Fruit fly (Drosophila melanogaster) whole organism, embryonic: ENCODE measurements around the gene CG34267.

ENCODE experiments used
- Adf1 ChIP-seq: fragments of 200-800 bp; sonication (Bioruptor generic); IDR thresholded peaks from 2 replicates; pipeline ENCODE4 v1.3.6; 2022; ENCODE audit warnings: missing biosample characterization, missing genetic modification characterization
- CG10543 ChIP-seq: fragments of 200-800 bp; sonication (Bioruptor generic); optimal IDR thresholded peaks from 3 replicates; lab custom pipeline; 2017; ENCODE audit warnings: missing biosample characterization, mild to moderate bottlenecking, missing genetic modification characterization, moderate library complexity
- CG10654 ChIP-seq: fragments of 200-800 bp; sonication (Bioruptor generic); optimal IDR thresholded peaks from 2 replicates; lab custom pipeline; 2016; ENCODE audit warnings: missing biosample characterization, missing genetic modification characterization
- CG10979 ChIP-seq: fragments of 200-800 bp; sonication (Bioruptor generic); optimal IDR thresholded peaks from 2 replicates; lab custom pipeline; 2018; ENCODE audit warnings: missing biosample characterization, mild to moderate bottlenecking, missing genetic modification characterization, moderate library complexity
- CG11723 ChIP-seq: fragments of 200-800 bp; sonication (Bioruptor generic); optimal IDR thresholded peaks from 2 replicates; lab custom pipeline; 2017; ENCODE audit warnings: missing biosample characterization, mild to moderate bottlenecking, missing genetic modification characterization
- CG13123 ChIP-seq: fragments of 200-800 bp; sonication (Bioruptor generic); optimal IDR thresholded peaks from 2 replicates; lab custom pipeline; 2016; ENCODE audit warnings: missing biosample characterization, missing genetic modification characterization
- CG14441 ChIP-seq: fragments of 200-800 bp; sonication (Bioruptor generic); IDR thresholded peaks from 2 replicates; pipeline ENCODE4 v1.3.6; 2022; ENCODE audit warnings: missing biosample characterization, missing genetic modification characterization
- CG14860 ChIP-seq: fragments of 200-800 bp; sonication (Bioruptor generic); IDR thresholded peaks from 3 replicates; pipeline ENCODE4 v1.3.6; 2022; ENCODE audit warnings: missing biosample characterization, missing genetic modification characterization; ENCODE audit not compliant: partially characterized antibody
- CG15011 ChIP-seq: fragments of 200-800 bp; sonication (Bioruptor generic); optimal IDR thresholded peaks from 3 replicates; lab custom pipeline; 2018; ENCODE audit warnings: missing biosample characterization, mild to moderate bottlenecking, missing genetic modification characterization
- CG15269 ChIP-seq: fragments of 200-800 bp; sonication (Bioruptor generic); optimal IDR thresholded peaks from 2 replicates; lab custom pipeline; 2018; ENCODE audit warnings: missing biosample characterization, mild to moderate bottlenecking, missing genetic modification characterization, moderate library complexity
- CG1602 ChIP-seq: fragments of 200-800 bp; sonication (Bioruptor generic); optimal IDR thresholded peaks from 3 replicates; lab custom pipeline; 2016; ENCODE audit warnings: missing biosample characterization, missing genetic modification characterization
- CG16813 ChIP-seq: fragments of 200-800 bp; sonication (Bioruptor generic); IDR thresholded peaks from 3 replicates; pipeline ENCODE4 v1.3.6; 2022; ENCODE audit warnings: missing biosample characterization, missing genetic modification characterization; ENCODE audit not compliant: partially characterized antibody
- CG18619 ChIP-seq: fragments of 200-800 bp; sonication (Bioruptor generic); optimal IDR thresholded peaks from 3 replicates; lab custom pipeline; 2017; ENCODE audit warnings: missing biosample characterization, mild to moderate bottlenecking, missing genetic modification characterization
- CG2120 ChIP-seq: fragments of 200-800 bp; sonication (Bioruptor generic); optimal IDR thresholded peaks from 3 replicates; lab custom pipeline; 2016; ENCODE audit warnings: missing biosample characterization, missing genetic modification characterization
- CG2129 ChIP-seq: fragments of 200-800 bp; sonication (Bioruptor generic); IDR thresholded peaks from 2 replicates; pipeline ENCODE4 v1.3.6; 2022; ENCODE audit warnings: missing biosample characterization, missing genetic modification characterization; ENCODE audit not compliant: partially characterized antibody
- CG2202 ChIP-seq: fragments of 200-800 bp; sonication (Bioruptor generic); optimal IDR thresholded peaks from 2 replicates; lab custom pipeline; 2018; ENCODE audit warnings: missing biosample characterization, mild to moderate bottlenecking, missing genetic modification characterization
- CG3163 ChIP-seq: fragments of 200-800 bp; sonication (Bioruptor generic); optimal IDR thresholded peaks from 3 replicates; lab custom pipeline; 2016; ENCODE audit warnings: missing biosample characterization, missing genetic modification characterization
- CG32532 ChIP-seq: fragments of 200-800 bp; sonication (Bioruptor generic); IDR thresholded peaks from 2 replicates; pipeline ENCODE4 v1.3.6; 2022; ENCODE audit warnings: missing biosample characterization, missing genetic modification characterization
- CG3847 ChIP-seq: fragments of 200-800 bp; sonication (Bioruptor generic); IDR thresholded peaks from 2 replicates; pipeline ENCODE4 v1.3.6; 2022; ENCODE audit warnings: missing biosample characterization, missing genetic modification characterization
- CG4730 ChIP-seq: fragments of 200-800 bp; sonication (Bioruptor generic); IDR thresholded peaks from 2 replicates; pipeline ENCODE4 v1.3.6; 2022; ENCODE audit warnings: missing biosample characterization, missing genetic modification characterization
- CG5953 ChIP-seq: fragments of 200-800 bp; sonication (Bioruptor generic); IDR thresholded peaks from 2 replicates; pipeline ENCODE4 v1.3.6; 2022; ENCODE audit warnings: missing biosample characterization, missing genetic modification characterization
- CG6654 ChIP-seq: fragments of 200-800 bp; sonication (Bioruptor generic); optimal IDR thresholded peaks from 2 replicates; lab custom pipeline; 2017; ENCODE audit warnings: missing biosample characterization, mild to moderate bottlenecking, missing genetic modification characterization
- CG6683 ChIP-seq: fragments of 200-800 bp; sonication (Bioruptor generic); optimal IDR thresholded peaks from 2 replicates; lab custom pipeline; 2017; ENCODE audit warnings: missing biosample characterization, mild to moderate bottlenecking, missing genetic modification characterization, missing genetic modification reagents
- CG7745 ChIP-seq: fragments of 200-800 bp; sonication (Bioruptor generic); optimal IDR thresholded peaks from 2 replicates; lab custom pipeline; 2018; ENCODE audit warnings: missing biosample characterization, mild to moderate bottlenecking, missing genetic modification characterization, moderate library complexity
- CG7963 ChIP-seq: fragments of 200-800 bp; sonication (Bioruptor generic); IDR thresholded peaks from 3 replicates; pipeline ENCODE4 v1.3.6; 2022; ENCODE audit warnings: missing biosample characterization, missing genetic modification characterization; ENCODE audit not compliant: partially characterized antibody
- CG8388 ChIP-seq: fragments of 200-800 bp; sonication (Bioruptor generic); optimal IDR thresholded peaks from 2 replicates; lab custom pipeline; 2019; ENCODE audit warnings: missing biosample characterization, mild to moderate bottlenecking, missing genetic modification characterization, moderate library complexity
- CG8924 ChIP-seq: fragments of 200-800 bp; optimal IDR thresholded peaks from 3 replicates; lab custom pipeline; 2019; ENCODE audit warnings: missing biosample characterization, mild to moderate bottlenecking, missing genetic modification characterization, moderate library complexity
- CG9727 ChIP-seq: fragments of 200-800 bp; sonication (Bioruptor generic); optimal IDR thresholded peaks from 3 replicates; lab custom pipeline; 2017; ENCODE audit warnings: missing biosample characterization, mild to moderate bottlenecking, missing genetic modification characterization
- Deaf1 ChIP-seq: fragments of 200-800 bp; optimal IDR thresholded peaks from 3 replicates; lab custom pipeline; 2019; ENCODE audit warnings: missing biosample characterization, mild to moderate bottlenecking, missing genetic modification characterization, moderate library complexity
- Eip74EF ChIP-seq, 2 experiments: fragments of 200-800 bp in 1 of 2; fragments of >200 bp in 1 of 2; sonication (Bioruptor generic) in 1 of 2; optimal IDR thresholded peaks; 2 replicates each; lab custom pipeline; 2017 to 2019; ENCODE audit warnings: missing biosample characterization in 2 of 2, missing genetic modification characterization in 2 of 2, mild to moderate bottlenecking in 1 of 2, moderate library complexity in 1 of 2
- Fer1 ChIP-seq: fragments of 200-800 bp; sonication (Bioruptor generic); optimal IDR thresholded peaks from 2 replicates; lab custom pipeline; 2017; ENCODE audit warnings: missing biosample characterization, mild to moderate bottlenecking, missing genetic modification characterization
- Gug ChIP-seq: fragments of 200-800 bp; sonication (Bioruptor generic); IDR thresholded peaks from 4 replicates; pipeline ENCODE4 v1.3.6; 2022; ENCODE audit warnings: missing biosample characterization, missing genetic modification characterization
- Meics ChIP-seq: fragments of 200-800 bp; sonication (Bioruptor generic); optimal IDR thresholded peaks from 2 replicates; lab custom pipeline; 2017; ENCODE audit warnings: missing biosample characterization, mild to moderate bottlenecking, missing genetic modification characterization
- Poxn ChIP-seq: fragments of 200-800 bp; sonication (Bioruptor generic); IDR thresholded peaks from 2 replicates; pipeline ENCODE4 v1.3.6; 2022; ENCODE audit warnings: missing biosample characterization, missing genetic modification characterization
- Ravus ChIP-seq: fragments of 200-800 bp; sonication (Bioruptor generic); IDR thresholded peaks from 2 replicates; pipeline ENCODE4 v1.3.6; 2022; ENCODE audit warnings: missing biosample characterization, missing genetic modification characterization
- cg ChIP-seq: fragments of 200-800 bp; sonication (Bioruptor generic); optimal IDR thresholded peaks from 3 replicates; lab custom pipeline; 2019; ENCODE audit warnings: missing biosample characterization, mild to moderate bottlenecking, missing genetic modification characterization, moderate library complexity
- chm ChIP-seq: fragments of 200-800 bp; sonication (Bioruptor generic); IDR thresholded peaks from 2 replicates; pipeline ENCODE4 v1.3.6; 2022; ENCODE audit warnings: missing biosample characterization, missing genetic modification characterization
- ci ChIP-seq: fragments of 200-800 bp; sonication (Bioruptor generic); IDR thresholded peaks from 3 replicates; pipeline ENCODE4 v1.3.6; 2022; ENCODE audit warnings: missing biosample characterization, missing genetic modification characterization
- crol ChIP-seq: fragments of 200-800 bp; sonication (Bioruptor generic); IDR thresholded peaks from 2 replicates; pipeline ENCODE4 v1.3.6; 2022; ENCODE audit warnings: missing biosample characterization, missing genetic modification characterization
- dmrt99B ChIP-seq: fragments of 200-800 bp; sonication (Bioruptor generic); optimal IDR thresholded peaks from 2 replicates; lab custom pipeline; 2018; ENCODE audit warnings: missing biosample characterization, mild to moderate bottlenecking, missing genetic modification characterization, moderate library complexity
- en ChIP-seq: fragments of 200-800 bp; sonication (Bioruptor generic); optimal IDR thresholded peaks from 2 replicates; lab custom pipeline; 2016; ENCODE audit warnings: missing biosample characterization, missing genetic modification characterization
- ftz-f1 ChIP-seq: fragments of 200-800 bp; sonication (Bioruptor generic); optimal IDR thresholded peaks from 2 replicates; lab custom pipeline; 2016; ENCODE audit warnings: missing biosample characterization, missing genetic modification characterization
- hb ChIP-seq: fragments of 200-800 bp; sonication (Bioruptor generic); IDR thresholded peaks from 3 replicates; pipeline ENCODE4 v1.3.6; 2022; ENCODE audit warnings: missing biosample characterization, missing genetic modification characterization; ENCODE audit not compliant: partially characterized antibody
- her ChIP-seq: fragments of 200-800 bp; sonication (Bioruptor generic); optimal IDR thresholded peaks from 2 replicates; lab custom pipeline; 2016; ENCODE audit warnings: missing biosample characterization, missing genetic modification characterization
- ind ChIP-seq: fragments of 200-800 bp; sonication (Bioruptor generic); optimal IDR thresholded peaks from 3 replicates; lab custom pipeline; 2016; ENCODE audit warnings: missing biosample characterization, missing genetic modification characterization
- kah ChIP-seq: fragments of 200-800 bp; sonication (Bioruptor generic); optimal IDR thresholded peaks from 2 replicates; lab custom pipeline; 2018; ENCODE audit warnings: missing biosample characterization, mild to moderate bottlenecking, missing genetic modification characterization
- kni ChIP-seq: fragments of 200-800 bp; sonication (Bioruptor generic); optimal IDR thresholded peaks from 3 replicates; lab custom pipeline; 2017; ENCODE audit warnings: mild to moderate bottlenecking, missing biosample characterization, missing genetic modification reagents, missing genetic modification characterization
- lilli ChIP-seq: fragments of 200-800 bp; sonication (Bioruptor generic); optimal IDR thresholded peaks from 3 replicates; lab custom pipeline; 2016; ENCODE audit warnings: missing biosample characterization, missing genetic modification characterization
- pita ChIP-seq: fragments of 200-800 bp; sonication (Bioruptor generic); optimal IDR thresholded peaks from 2 replicates; lab custom pipeline; 2017; ENCODE audit warnings: missing biosample characterization, mild to moderate bottlenecking, missing genetic modification characterization
- vvl ChIP-seq: fragments of 200-800 bp; sonication (Bioruptor generic); IDR thresholded peaks from 2 replicates; pipeline ENCODE4 v1.3.6; 2022; ENCODE audit warnings: missing biosample characterization, missing genetic modification characterization
- wor ChIP-seq: fragments of 200-800 bp; sonication (Bioruptor generic); IDR thresholded peaks from 2 replicates; pipeline ENCODE4 v1.3.6; 2022; ENCODE audit warnings: missing biosample characterization, missing genetic modification characterization

Gene CG34267

DNA sequence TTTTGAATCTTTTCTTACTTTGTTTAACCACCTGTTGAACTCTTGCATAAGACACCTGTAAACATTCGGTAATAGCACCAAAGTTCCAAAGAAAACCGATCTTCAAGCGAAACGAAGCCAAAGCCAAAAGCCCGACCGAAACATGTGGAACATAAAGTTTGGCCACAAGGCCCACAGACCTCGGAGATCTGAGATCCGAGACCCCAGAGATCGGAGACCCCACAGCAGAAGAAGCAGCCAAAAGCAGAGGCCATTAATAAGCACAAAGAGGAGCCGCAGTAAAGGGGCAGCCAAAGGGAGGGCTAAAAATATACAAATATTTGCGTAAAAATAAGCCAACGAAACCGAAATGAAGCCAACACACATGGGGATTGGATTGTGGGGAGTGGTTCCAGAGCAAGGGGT lies 10.6 kb upstream of the CG34267 start (continued):
- TF ChIP-seq Deaf1 (tag; lab: Kevin White, UChicago) (peak; percentile 76), dmrt99B (peak; percentile 40), CG2129 (GFP tag; lab: Robert Waterston, UW) (no peak), CG10654 (GFP tag; lab: Kevin White, UChicago) (no peak), CG15011 (GFP tag; lab: Kevin White, UChicago) (no peak), Adf1 (GFP tag; lab: Robert Waterston, UW) (no peak), CG2120 (no peak), CG4730 (no peak), CG9727 (no peak), Gug (GFP tag; lab: Robert Waterston, UW) (no peak), wor (no peak), CG16813 (GFP tag; lab: Robert Waterston, UW) (no peak), CG15269 (tag; lab: Kevin White, UChicago) (peak; percentile 43), CG7963 (no peak), cg (no peak), Poxn (GFP tag; lab: Robert Waterston, UW) (no peak), CG18619 (GFP tag; lab: Kevin White, UChicago) (no peak), CG7745 (tag; lab: Kevin White, UChicago) (no peak), CG6683 (GFP tag; lab: Kevin White, UChicago) (no peak), Eip74EF (GFP tag; optimal IDR thresholded peaks at IDR 0.05; lab: Kevin White, UChicago) (no peak), lilli (GFP tag; lab: Kevin White, UChicago) (no peak), CG8924 (tag; lab: Kevin White, UChicago) (no peak), ftz-f1 (GFP tag; lab: Kevin White, UChicago) (peak; percentile 24), her (GFP tag; lab: Kevin White, UChicago) (no peak), hb (GFP tag; lab: Robert Waterston, UW) (no peak), Ravus (no peak), Fer1 (GFP tag; lab: Kevin White, UChicago) (peak; percentile 29), crol (peak; percentile 47), CG14441 (GFP tag; lab: Robert Waterston, UW) (no peak), CG10979 (tag; lab: Kevin White, UChicago) (no peak), kah (GFP tag; lab: Kevin White, UChicago) (peak; percentile 72), ind (GFP tag; lab: Kevin White, UChicago) (no peak), chm (peak; percentile 45; the same call in 1 of the 2 replicates), en (GFP tag; lab: Kevin White, UChicago) (no peak), kni (GFP tag; lab: Kevin White, UChicago) (peak; percentile 59), CG5953 (GFP tag; lab: Robert Waterston, UW) (no peak), vvl (peak; percentile 67; the same call in 1 of the 2 replicates), CG11723 (no peak), CG1602 (GFP tag; lab: Kevin White, UChicago) (no peak), CG6654 (GFP tag; lab: Kevin White, UChicago) (no peak), CG10543 (GFP tag; lab: Kevin White, UChicago) (peak; percentile 65), CG3847 (no peak), CG13123 (GFP tag; lab: Kevin White, UChicago) (no peak), CG14860 (GFP tag; lab: Robert Waterston, UW) (no peak), pita (no peak), ci (GFP tag; lab: Robert Waterston, UW) (peak; percentile 67; the same call in 2 of the 3 replicates), CG3163 (GFP tag; lab: Kevin White, UChicago) (no peak), Meics (GFP tag; lab: Kevin White, UChicago) (no peak), CG8388 (GFP tag; lab: Kevin White, UChicago) (no peak), CG32532 (GFP tag; lab: Robert Waterston, UW) (0 out of 2 replicates have a peak, but pooled peaks have one; percentile 36), CG2202 (tag; lab: Kevin White, UChicago) (no peak)
